Fruit fly (Drosophila melanogaster): ENCODE data around the gene Scsalpha1.

The Scsalpha1 gene

dm6 chr3L:3799766-3800165 is 14.2 kb upstream of the Scsalpha1 start:
- TF ChIP-seq CrebA (GFP tag; optimal IDR thresholded peaks at IDR 0.05; ENCODE audit: borderline replicate concordance) (no peak), GATAd (GFP tag; optimal IDR thresholded peaks at IDR 0.05) (no peak)

- TF ChIP-seq dmrt93B (GFP tag; optimal IDR thresholded peaks at IDR 0.05) (no peak), Vsx2 (GFP tag; optimal IDR thresholded peaks at IDR 0.05; ENCODE audit: partially characterized antibody) (no peak), h (GFP tag; optimal IDR thresholded peaks at IDR 0.05) (peak; percentile 2), Dfd (GFP tag; optimal IDR thresholded peaks at IDR 0.05) (no peak), fru (GFP tag; optimal IDR thresholded peaks at IDR 0.05) (peak; percentile 8), pan (optimal IDR thresholded peaks at IDR 0.05) (no peak), Hr83 (GFP tag; optimal IDR thresholded peaks at IDR 0.05; ENCODE audit: poor library complexity, severe bottlenecking) (no peak), Hr78 (GFP tag; optimal IDR thresholded peaks at IDR 0.05) (no peak), dsf (GFP tag; optimal IDR thresholded peaks at IDR 0.05; ENCODE audit: borderline replicate concordance) (no peak), tai (GFP tag; optimal IDR thresholded peaks at IDR 0.05) (no peak), GATAd (GFP tag; optimal IDR thresholded peaks at IDR 0.05) (no peak), Abd-B (GFP tag; optimal IDR thresholded peaks at IDR 0.05) (no peak)
Observed at dm6 chr3L:3801343-3801742, 12.7 kb upstream of the Scsalpha1 start.

DNA sequence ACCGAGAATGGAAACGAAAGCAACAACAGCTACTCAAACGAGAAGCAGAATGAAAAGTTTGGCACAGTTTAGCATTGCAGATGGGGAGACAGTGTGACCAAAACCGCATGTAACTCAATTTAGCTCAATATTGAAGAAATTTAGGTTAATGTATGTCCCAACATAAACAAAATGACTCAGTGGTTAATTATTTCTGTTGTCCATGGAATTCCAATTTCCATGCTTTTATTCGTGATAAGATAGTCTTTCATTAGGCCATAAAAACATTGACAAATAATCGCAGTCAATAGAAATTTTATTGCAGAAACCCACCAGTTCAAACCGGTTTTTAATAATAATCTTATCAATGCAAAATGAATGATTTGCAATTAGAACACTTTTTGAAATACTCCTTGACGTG is 12.2 kb upstream of the Scsalpha1 start:
- TF ChIP-seq foxo (GFP tag; optimal IDR thresholded peaks at IDR 0.05) (no peak), Hr83 (GFP tag; optimal IDR thresholded peaks at IDR 0.05; ENCODE audit: poor library complexity, severe bottlenecking) (no peak), brk (GFP tag; optimal IDR thresholded peaks at IDR 0.05) (no peak)

DNA sequence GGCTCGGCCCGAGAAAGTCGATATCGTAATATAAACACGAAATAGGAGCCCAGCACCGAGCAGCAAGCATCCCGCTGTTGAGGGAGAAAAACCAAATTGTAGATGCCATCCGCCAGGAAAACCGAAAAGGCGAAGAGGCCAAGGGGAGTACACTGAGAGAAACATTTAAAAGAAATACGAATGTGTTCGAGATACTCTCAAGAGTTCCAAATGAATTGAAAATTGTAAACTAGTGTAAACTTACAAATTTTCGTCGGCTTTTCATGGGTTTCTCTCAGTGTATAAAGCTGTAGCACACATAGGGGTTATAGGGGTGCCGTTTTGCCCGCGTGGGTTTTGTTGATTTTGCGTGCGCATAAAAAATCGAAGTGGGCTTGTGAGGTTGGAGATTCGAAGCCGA is 11.3 kb upstream of the Scsalpha1 start:
- TF ChIP-seq Vsx2 (GFP tag; optimal IDR thresholded peaks at IDR 0.05; ENCODE audit: partially characterized antibody) (no peak), HLH106 (tag; optimal IDR thresholded peaks at IDR 0.05) (peak; percentile 71), OdsH (GFP tag; optimal IDR thresholded peaks at IDR 0.05) (peak; percentile 72), lola (GFP tag; optimal IDR thresholded peaks at IDR 0.05) (no peak), psq (GFP tag; optimal IDR thresholded peaks at IDR 0.05) (peak; percentile 67), br (GFP tag; optimal IDR thresholded peaks at IDR 0.05) (peak; percentile 70), Mio (GFP tag; optimal IDR thresholded peaks at IDR 0.05) (no peak), N (GFP tag; optimal IDR thresholded peaks at IDR 0.05) (no peak), Hr78 (GFP tag; optimal IDR thresholded peaks at IDR 0.05) (no peak), jim (GFP tag; optimal IDR thresholded peaks at IDR 0.05) (no peak), tai (GFP tag; optimal IDR thresholded peaks at IDR 0.05) (peak; percentile 75), Hr83 (GFP tag; optimal IDR thresholded peaks at IDR 0.05; ENCODE audit: poor library complexity, severe bottlenecking) (peak; percentile 16), Rel (GFP tag; optimal IDR thresholded peaks at IDR 0.05) (no peak), Rel (tag; optimal IDR thresholded peaks at IDR 0.05) (no peak), foxo (GFP tag; optimal IDR thresholded peaks at IDR 0.05) (peak in 1 of 2 experiments; percentile 76), usp (GFP tag; optimal IDR thresholded peaks at IDR 0.05) (no peak), ey (GFP tag; optimal IDR thresholded peaks at IDR 0.05) (peak; percentile 79), Sp1 (GFP tag; optimal IDR thresholded peaks at IDR 0.05) (peak; percentile 64), Hnf4 (GFP tag; optimal IDR thresholded peaks at IDR 0.05) (peak; percentile 71), sage (GFP tag; optimal IDR thresholded peaks at IDR 0.05) (no peak), sv (GFP tag; optimal IDR thresholded peaks at IDR 0.05) (peak; percentile 71), rgr (GFP tag; optimal IDR thresholded peaks at IDR 0.05) (peak; percentile 80), Myc (optimal IDR thresholded peaks at IDR 0.05) (no peak), h (GFP tag; optimal IDR thresholded peaks at IDR 0.05) (peak; percentile 82), CrebA (GFP tag; optimal IDR thresholded peaks at IDR 0.05; ENCODE audit: borderline replicate concordance) (no peak), Jra (GFP tag; optimal IDR thresholded peaks at IDR 0.05) (peak; percentile 3), woc (GFP tag; optimal IDR thresholded peaks at IDR 0.05) (peak; percentile 37), dsf (GFP tag; optimal IDR thresholded peaks at IDR 0.05; ENCODE audit: borderline replicate concordance) (no peak), fru (GFP tag; optimal IDR thresholded peaks at IDR 0.05) (peak; percentile 67), CG9705 (GFP tag; optimal IDR thresholded peaks at IDR 0.05) (no peak), Abd-B (GFP tag; optimal IDR thresholded peaks at IDR 0.05) (no peak), brk (GFP tag; optimal IDR thresholded peaks at IDR 0.05) (no peak), pan (optimal IDR thresholded peaks at IDR 0.05) (no peak), GATAd (GFP tag; optimal IDR thresholded peaks at IDR 0.05) (no peak), Dif (GFP tag; optimal IDR thresholded peaks at IDR 0.05; ENCODE audit: partially characterized antibody) (no peak), Dfd (GFP tag; optimal IDR thresholded peaks at IDR 0.05) (no peak), dl (GFP tag; optimal IDR thresholded peaks at IDR 0.05; ENCODE audit: insufficient read depth in 1 of 2, partially characterized antibody in 2 of 2) (no peak), dmrt93B (GFP tag; optimal IDR thresholded peaks at IDR 0.05) (no peak), CG32264 (GFP tag; optimal IDR thresholded peaks at IDR 0.05) (peak; percentile 45)

Measured in whole organism, wandering third instar larva.